Fruit fly (Drosophila melanogaster): ENCODE results near the gene Octbeta1R.
A peak's percentile ranks its signal among the peaks of the same experiment; 100 is the strongest.

Gene Octbeta1R

dm6 chr3R:22524344-22525072 is 27.5 kb downstream of the Octbeta1R start (continued):
- TF ChIP-seq ranshi (GFP tag; IDR thresholded peaks at IDR 0.05) (peak; percentile 66; the same call in 1 of the 2 replicates), YL-1 (GFP tag; optimal IDR thresholded peaks at IDR 0.05) (peak; percentile 5), Six4 (GFP tag; optimal IDR thresholded peaks at IDR 0.05) (no peak), ind (GFP tag; optimal IDR thresholded peaks at IDR 0.05) (no peak), Jarid2 (GFP tag; optimal IDR thresholded peaks at IDR 0.05) (peak; percentile 39), shn (GFP tag; optimal IDR thresholded peaks at IDR 0.05) (peak; percentile 56), CG11695 (GFP tag; IDR thresholded peaks at IDR 0.05) (peak; percentile 58; the same call in 1 of the 3 replicates), pfk (GFP tag; optimal IDR thresholded peaks at IDR 0.05) (peak; percentile 32), btn (GFP tag; optimal IDR thresholded peaks at IDR 0.05) (peak; percentile 42), CG12391 (tag; optimal IDR thresholded peaks at IDR 0.05) (peak; percentile 6), Adf1 (GFP tag; IDR thresholded peaks at IDR 0.05) (no peak), nau (GFP tag; optimal IDR thresholded peaks at IDR 0.05) (peak; percentile 84), wor (GFP tag; IDR thresholded peaks at IDR 0.05) (no peak), CG11085 (GFP tag; IDR thresholded peaks at IDR 0.05) (no peak), so (GFP tag; IDR thresholded peaks at IDR 0.05) (peak; percentile 69; the same call in 2 of the 3 replicates), gsb (GFP tag; IDR thresholded peaks at IDR 0.05) (0 out of 2 replicates have a peak, but pooled peaks have one; percentile 7), Bgb (GFP tag; IDR thresholded peaks at IDR 0.05; ENCODE audit: partially characterized antibody) (no peak), CG15269 (tag; optimal IDR thresholded peaks at IDR 0.05) (peak; percentile 63), Oaz (GFP tag; IDR thresholded peaks at IDR 0.05) (no peak; the same call in 1 of the 2 replicates), Bdp1 (GFP tag; optimal IDR thresholded peaks at IDR 0.05) (peak; percentile 25), hb (GFP tag; IDR thresholded peaks at IDR 0.05; ENCODE audit: partially characterized antibody) (no peak), Hr39 (optimal IDR thresholded peaks at IDR 0.05) (no peak), kni (GFP tag; optimal IDR thresholded peaks at IDR 0.05) (peak; percentile 91), CG4730 (GFP tag; IDR thresholded peaks at IDR 0.05) (no peak; the same call in 1 of the 2 replicates), Lpt (GFP tag; optimal IDR thresholded peaks at IDR 0.05) (no peak), lov (optimal IDR thresholded peaks at IDR 0.05) (no peak), lov (GFP tag; IDR thresholded peaks at IDR 0.05) (no peak; the same call in 2 of the 3 replicates), CG18262 (tag; optimal IDR thresholded peaks at IDR 0.05) (peak; percentile 42), nerfin-2 (GFP tag; IDR thresholded peaks at IDR 0.05; ENCODE audit: partially characterized antibody) (no peak), E2f1 (GFP tag; IDR thresholded peaks at IDR 0.05) (no peak; the same call in 1 of the 2 replicates), CG33557 (GFP tag; optimal IDR thresholded peaks at IDR 0.05) (peak; percentile 52), ase (GFP tag; IDR thresholded peaks at IDR 0.05) (no peak), CG17361 (GFP tag; IDR thresholded peaks at IDR 0.05) (0 out of 3 replicates have a peak, but pooled peaks have one; percentile 9), CG1603 (tag; optimal IDR thresholded peaks at IDR 0.05) (peak; percentile 75), CG12299 (tag; optimal IDR thresholded peaks at IDR 0.05) (peak; percentile 79), scrt (GFP tag; optimal IDR thresholded peaks at IDR 0.05) (peak; percentile 43), ato (GFP tag; IDR thresholded peaks at IDR 0.05; ENCODE audit: partially characterized antibody) (no peak), CG2712 (tag; optimal IDR thresholded peaks at IDR 0.05) (peak; percentile 38), dmrt11E (tag; optimal IDR thresholded peaks at IDR 0.05) (peak; percentile 29), vfl (GFP tag; optimal IDR thresholded peaks at IDR 0.05) (no peak), hth (optimal IDR thresholded peaks at IDR 0.05) (no peak), dan (GFP tag; IDR thresholded peaks at IDR 0.05) (no peak), CG15696 (tag; optimal IDR thresholded peaks at IDR 0.05) (peak; percentile 20), CG9609 (GFP tag; optimal IDR thresholded peaks at IDR 0.05) (peak; percentile 3), CG2116 (GFP tag; optimal IDR thresholded peaks at IDR 0.05) (peak; percentile 39), unpg (GFP tag; optimal IDR thresholded peaks at IDR 0.05) (peak; percentile 52), D (optimal IDR thresholded peaks at IDR 0.05) (no peak), D (GFP tag; optimal IDR thresholded peaks at IDR 0.05) (peak; percentile 51), CG11247 (GFP tag; IDR thresholded peaks at IDR 0.05) (0 out of 2 replicates have a peak, but pooled peaks have one; percentile 19), CG17385 (GFP tag; optimal IDR thresholded peaks at IDR 0.05) (peak; percentile 59)
